Worm (Caenorhabditis elegans): ENCODE data around the gene C05D9.4.

The C05D9.4 gene

DNA sequence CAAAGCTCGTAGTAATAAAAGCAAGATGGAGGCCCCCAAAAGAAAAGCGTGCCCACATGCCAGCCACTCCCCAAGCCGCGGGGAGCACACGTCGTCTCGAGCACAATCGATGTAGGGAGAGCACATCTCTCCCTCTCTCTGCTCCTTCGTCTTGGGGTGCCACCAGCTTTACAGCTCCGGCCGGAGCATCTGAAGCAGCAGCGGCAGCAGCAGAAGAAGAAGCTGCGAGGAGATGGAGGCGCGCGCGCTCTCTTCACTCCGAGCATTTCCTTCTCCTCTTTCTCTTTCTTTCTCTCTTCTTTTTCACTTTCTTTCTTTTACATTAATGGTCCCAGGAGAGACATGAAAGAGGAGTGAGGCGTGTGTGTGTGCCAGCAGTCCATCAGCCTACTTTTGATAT, 43.8 kb upstream of the C05D9.4 start (continued):
- TF ChIP-seq T23F11.4 (GFP tag; optimal IDR thresholded peaks at IDR 0.05) (no peak), ceh-2 (tag; optimal IDR thresholded peaks at IDR 0.05) (no peak), odd-2 (tag; optimal IDR thresholded peaks at IDR 0.05) (no peak), fkh-6 (tag; optimal IDR thresholded peaks at IDR 0.05) (peak; percentile 10), zip-5 (tag; optimal IDR thresholded peaks at IDR 0.05) (no peak), pag-3 (tag; optimal IDR thresholded peaks at IDR 0.05; ENCODE audit: borderline replicate concordance) (no peak), pat-9 (tag; optimal IDR thresholded peaks at IDR 0.05) (no peak), nfya-1 (tag; optimal IDR thresholded peaks at IDR 0.05) (peak; percentile 79), tbx-7 (tag; optimal IDR thresholded peaks at IDR 0.05) (no peak), sox-4 (tag; optimal IDR thresholded peaks at IDR 0.05) (peak; percentile 4), nhr-232 (tag; optimal IDR thresholded peaks at IDR 0.05) (no peak), ztf-16 (tag; optimal IDR thresholded peaks at IDR 0.05) (no peak), madf-2 (tag; optimal IDR thresholded peaks at IDR 0.05) (no peak), ceh-19 (GFP tag; optimal IDR thresholded peaks at IDR 0.05) (peak; percentile 6), tbx-2 (tag; optimal IDR thresholded peaks at IDR 0.05) (peak; percentile 61), sdc-2 (tag; optimal IDR thresholded peaks at IDR 0.05) (peak; percentile 60), pha-2 (tag; optimal IDR thresholded peaks at IDR 0.05) (no peak), ceh-45 (GFP tag; IDR thresholded peaks at IDR 0.05) (no peak), C08G9.2 (tag; optimal IDR thresholded peaks at IDR 0.05) (peak; percentile 38), dmd-4 (tag; optimal IDR thresholded peaks at IDR 0.05; ENCODE audit: borderline replicate concordance) (no peak), ets-4 (tag; optimal IDR thresholded peaks at IDR 0.05) (no peak), unc-3 (GFP tag; conservative IDR thresholded peaks at IDR 0.05) (0 out of 2 replicates have a peak, but pooled peaks have one; percentile 5), unc-3 (tag; optimal IDR thresholded peaks at IDR 0.05) (peak; percentile 61), pqm-1 (tag; optimal IDR thresholded peaks at IDR 0.05) (no peak), K02D7.2 (tag; optimal IDR thresholded peaks at IDR 0.05) (no peak), unc-42 (tag; optimal IDR thresholded peaks at IDR 0.05) (peak; percentile 84), C38D4.7 (GFP tag; optimal IDR thresholded peaks at IDR 0.05) (no peak), hlh-15 (tag; optimal IDR thresholded peaks at IDR 0.05) (no peak), ceh-22 (tag; optimal IDR thresholded peaks at IDR 0.05) (no peak), sox-2 (GFP tag; IDR thresholded peaks at IDR 0.05) (no peak), gmeb-2 (tag; optimal IDR thresholded peaks at IDR 0.05) (no peak), che-1 (tag; optimal IDR thresholded peaks at IDR 0.05) (no peak), elt-2 (tag; optimal IDR thresholded peaks at IDR 0.05) (no peak), ceh-31 (tag; optimal IDR thresholded peaks at IDR 0.05) (peak; percentile 77), eyg-1 (tag; optimal IDR thresholded peaks at IDR 0.05) (no peak), ceh-14 (tag; optimal IDR thresholded peaks at IDR 0.05) (peak; percentile 48), syd-9 (tag; optimal IDR thresholded peaks at IDR 0.05) (peak; percentile 55), unc-86 (tag; optimal IDR thresholded peaks at IDR 0.05) (no peak)

DNA sequence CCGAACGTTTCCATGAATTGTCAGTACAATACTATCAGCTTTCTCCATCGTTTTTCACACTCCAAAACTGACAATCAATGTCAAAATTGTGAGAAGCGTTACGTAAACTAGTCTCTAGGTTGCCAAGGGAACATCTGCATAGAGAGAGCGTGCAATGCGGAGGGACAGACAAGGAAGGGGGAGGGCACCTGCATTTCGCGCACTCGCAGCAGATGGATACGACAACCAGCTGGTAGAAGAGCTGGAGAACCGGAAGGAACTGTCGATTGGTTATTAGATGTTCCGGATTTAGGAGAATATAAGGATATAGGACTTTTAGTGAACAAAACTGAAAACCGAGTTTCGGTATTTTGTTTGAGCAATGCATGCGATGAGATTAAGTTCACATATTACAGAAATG, 38.9 kb upstream of the C05D9.4 start, which contains the start of gene mksr-1:
Gene mksr-1 (minus strand): TSS at position 144 of the 400 bp plus-strand sequence.
- TF ChIP-seq gmeb-2 (tag; optimal IDR thresholded peaks at IDR 0.05) = no peak
- no peak for TF ChIP-seq eyg-1 (tag; optimal IDR thresholded peaks at IDR 0.05)
- TF ChIP-seq Y22D7AL.16 (tag; optimal IDR thresholded peaks at IDR 0.05) = no peak
- no peak for TF ChIP-seq ceh-22 (tag; optimal IDR thresholded peaks at IDR 0.05)
- no peak for TF ChIP-seq lin-11 (tag; optimal IDR thresholded peaks at IDR 0.05)
- TF ChIP-seq zip-5 (tag; optimal IDR thresholded peaks at IDR 0.05) = no peak

DNA sequence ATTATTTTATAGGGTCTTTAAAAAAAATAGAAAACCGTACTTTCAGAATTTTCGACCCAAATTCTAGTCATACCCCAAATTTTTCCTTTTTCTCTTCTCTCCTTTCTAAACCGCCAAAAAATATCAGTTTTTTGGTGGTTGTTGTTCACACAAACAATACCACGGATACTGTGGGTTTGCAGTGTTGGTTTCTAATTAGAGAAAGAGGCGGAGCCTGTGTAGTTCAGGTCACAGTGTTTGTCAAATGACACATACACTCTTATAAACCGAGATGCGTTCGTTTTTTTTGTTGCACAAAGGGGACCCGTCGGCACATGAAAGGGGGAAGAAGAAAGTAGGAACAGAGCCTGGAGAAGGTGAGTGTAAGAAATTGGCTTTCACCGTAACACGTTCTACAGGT, 35.7 kb upstream of the C05D9.4 start, which contains the start of gene lim-6:
Gene lim-6 (plus strand): TSS at position 301 of the 400 bp plus-strand sequence.
- TF ChIP-seq hlh-8 (tag; optimal IDR thresholded peaks at IDR 0.05) = no peak
- no peak for TF ChIP-seq rnt-1 (tag; optimal IDR thresholded peaks at IDR 0.05)
- no peak for TF ChIP-seq elt-4 (tag; optimal IDR thresholded peaks at IDR 0.05)
- TF ChIP-seq nhr-11 (tag; optimal IDR thresholded peaks at IDR 0.05) = no peak
- TF ChIP-seq ztf-16 (tag; optimal IDR thresholded peaks at IDR 0.05) = no peak
- no peak for TF ChIP-seq nhr-232 (tag; optimal IDR thresholded peaks at IDR 0.05)
- TF ChIP-seq C38D4.7 (GFP tag; optimal IDR thresholded peaks at IDR 0.05) = no peak

All from whole organism, late embryonic.